Fruit fly (Drosophila melanogaster) whole organism, embryonic: ENCODE data around the gene CG44270.

Experiments
- ATbp ChIP-seq: fragments of 200-800 bp; sonication (Bioruptor generic); optimal IDR thresholded peaks from 2 replicates; lab custom pipeline; 2017; ENCODE audit warnings: missing biosample characterization, mild to moderate bottlenecking, missing genetic modification characterization, missing genetic modification reagents
- Abd-B ChIP-seq: fragments of 200-800 bp; sonication (Bioruptor generic); optimal IDR thresholded peaks from 2 replicates; lab custom pipeline; 2018; ENCODE audit warnings: missing biosample characterization, mild to moderate bottlenecking, missing genetic modification characterization, moderate library complexity
- Atf3 ChIP-seq: fragments of 200-800 bp; sonication (Bioruptor generic); optimal IDR thresholded peaks from 3 replicates; lab custom pipeline; 2016; ENCODE audit warnings: missing biosample characterization, missing genetic modification characterization
- CG1024 ChIP-seq: fragments of 200-800 bp; sonication (Bioruptor generic); IDR thresholded peaks from 2 replicates; pipeline ENCODE4 v1.3.6; 2022; ENCODE audit warnings: missing biosample characterization, missing genetic modification characterization
- CG11085 ChIP-seq: fragments of 200-800 bp; sonication (Bioruptor generic); IDR thresholded peaks from 2 replicates; pipeline ENCODE4 v1.3.6; 2022; ENCODE audit warnings: missing biosample characterization, missing genetic modification characterization
- CG12155 ChIP-seq: fragments of 200-800 bp; sonication (Bioruptor generic); optimal IDR thresholded peaks from 3 replicates; lab custom pipeline; 2016; ENCODE audit warnings: missing biosample characterization, missing genetic modification characterization
- CG13894 ChIP-seq: fragments of 200-800 bp; sonication (Bioruptor generic); optimal IDR thresholded peaks from 3 replicates; lab custom pipeline; 2018; ENCODE audit warnings: missing biosample characterization, mild to moderate bottlenecking, missing genetic modification characterization, moderate library complexity
- CG15269 ChIP-seq: fragments of 200-800 bp; sonication (Bioruptor generic); optimal IDR thresholded peaks from 2 replicates; lab custom pipeline; 2018; ENCODE audit warnings: missing biosample characterization, mild to moderate bottlenecking, missing genetic modification characterization, moderate library complexity
- CG15601 ChIP-seq: fragments of 200-800 bp; sonication (Bioruptor generic); optimal IDR thresholded peaks from 3 replicates; lab custom pipeline; 2019; ENCODE audit warnings: missing biosample characterization, mild to moderate bottlenecking, missing genetic modification characterization, moderate library complexity
- CG17361 ChIP-seq: fragments of 200-800 bp; sonication (Bioruptor generic); IDR thresholded peaks from 3 replicates; pipeline ENCODE4 v1.3.6; 2022; ENCODE audit warnings: missing biosample characterization, missing genetic modification characterization
- CG1792 ChIP-seq: fragments of 200-800 bp; sonication (Bioruptor generic); optimal IDR thresholded peaks from 2 replicates; lab custom pipeline; 2016; ENCODE audit warnings: missing biosample characterization, missing genetic modification characterization
- CG18262 ChIP-seq: fragments of 200-800 bp; optimal IDR thresholded peaks from 3 replicates; lab custom pipeline; 2019; ENCODE audit warnings: missing biosample characterization, mild to moderate bottlenecking, missing genetic modification characterization, moderate library complexity
- CG2889 ChIP-seq: fragments of 200-800 bp; sonication (Bioruptor generic); IDR thresholded peaks from 3 replicates; pipeline ENCODE4 v1.3.6; 2022; ENCODE audit warnings: missing biosample characterization, missing genetic modification characterization
- CG32767 ChIP-seq: fragments of 200-800 bp; sonication (Bioruptor generic); IDR thresholded peaks from 2 replicates; pipeline ENCODE4 v1.3.6; 2022; ENCODE audit warnings: missing biosample characterization, missing genetic modification characterization
- CG33557 ChIP-seq: fragments of 200-800 bp; sonication (Bioruptor generic); optimal IDR thresholded peaks from 2 replicates; lab custom pipeline; 2019; ENCODE audit warnings: missing biosample characterization, mild to moderate bottlenecking, missing genetic modification characterization, moderate library complexity
- CG3407 ChIP-seq: fragments of 200-800 bp; sonication (Bioruptor generic); optimal IDR thresholded peaks from 2 replicates; lab custom pipeline; 2018; ENCODE audit warnings: missing biosample characterization, mild to moderate bottlenecking, missing genetic modification characterization
- CG43689 ChIP-seq: fragments of 200-800 bp; sonication (Bioruptor generic); IDR thresholded peaks from 2 replicates; pipeline ENCODE4 v1.3.6; 2022; ENCODE audit warnings: missing biosample characterization, missing genetic modification characterization
- CG5953 ChIP-seq: fragments of 200-800 bp; sonication (Bioruptor generic); IDR thresholded peaks from 2 replicates; pipeline ENCODE4 v1.3.6; 2022; ENCODE audit warnings: missing biosample characterization, missing genetic modification characterization
- CG6272 ChIP-seq: fragments of 200-800 bp; sonication (Bioruptor generic); IDR thresholded peaks from 2 replicates; pipeline ENCODE4 v1.3.6; 2022; ENCODE audit warnings: missing biosample characterization, missing genetic modification characterization
- CG6683 ChIP-seq: fragments of 200-800 bp; sonication (Bioruptor generic); optimal IDR thresholded peaks from 2 replicates; lab custom pipeline; 2017; ENCODE audit warnings: missing biosample characterization, mild to moderate bottlenecking, missing genetic modification characterization, missing genetic modification reagents
- CG8359 ChIP-seq: fragments of 200-800 bp; sonication (Bioruptor generic); optimal IDR thresholded peaks from 2 replicates; lab custom pipeline; 2017; ENCODE audit warnings: missing biosample characterization, mild to moderate bottlenecking, missing genetic modification characterization, borderline replicate concordance
- Deaf1 ChIP-seq: fragments of 200-800 bp; optimal IDR thresholded peaks from 3 replicates; lab custom pipeline; 2019; ENCODE audit warnings: missing biosample characterization, mild to moderate bottlenecking, missing genetic modification characterization, moderate library complexity
- Dll ChIP-seq: fragments of 200-800 bp; sonication (Bioruptor generic); IDR thresholded peaks from 4 replicates; pipeline ENCODE4 v1.3.6; 2022; ENCODE audit warnings: missing biosample characterization, missing genetic modification characterization; ENCODE audit not compliant: partially characterized antibody
- Gsc ChIP-seq: fragments of 200-800 bp; sonication (Bioruptor generic); IDR thresholded peaks from 2 replicates; pipeline ENCODE4 v1.3.6; 2022; ENCODE audit warnings: missing biosample characterization, missing genetic modification characterization
- Hmr ChIP-seq: fragments of 200-800 bp; sonication (Bioruptor generic); optimal IDR thresholded peaks from 3 replicates; lab custom pipeline; 2017; ENCODE audit warnings: mild to moderate bottlenecking, missing biosample characterization, missing genetic modification reagents, missing genetic modification characterization
- Hmx ChIP-seq: fragments of 200-800 bp; sonication (Bioruptor generic); optimal IDR thresholded peaks from 2 replicates; lab custom pipeline; 2016; ENCODE audit warnings: missing biosample characterization, missing genetic modification characterization
- Kr ChIP-seq: fragments of 200-800 bp; sonication (Bioruptor generic); optimal IDR thresholded peaks from 2 replicates; lab custom pipeline; 2017; ENCODE audit warnings: missing biosample characterization, mild to moderate bottlenecking, missing genetic modification characterization
- MTF-1 ChIP-seq: fragments of 200-800 bp; sonication (Bioruptor generic); optimal IDR thresholded peaks from 2 replicates; lab custom pipeline; 2018; ENCODE audit warnings: missing biosample characterization, mild to moderate bottlenecking, missing genetic modification characterization, borderline replicate concordance
- PHDP ChIP-seq: fragments of 200-800 bp; sonication (Bioruptor generic); optimal IDR thresholded peaks from 3 replicates; lab custom pipeline; 2018; ENCODE audit warnings: missing biosample characterization, mild to moderate bottlenecking, missing genetic modification characterization, moderate library complexity
- Sry-δ ChIP-seq: fragments of 200-800 bp; sonication (Bioruptor generic); optimal IDR thresholded peaks from 2 replicates; lab custom pipeline; 2016; ENCODE audit warnings: missing biosample characterization, missing genetic modification characterization
- Taf1 ChIP-seq: fragments of 200-800 bp; sonication (Bioruptor generic); IDR thresholded peaks from 2 replicates; pipeline ENCODE4 v1.3.6; 2022; ENCODE audit warnings: missing biosample characterization, missing genetic modification characterization
- cas ChIP-seq: fragments of 200-800 bp; sonication (Bioruptor generic); IDR thresholded peaks from 2 replicates; pipeline ENCODE4 v1.3.6; 2022; ENCODE audit warnings: missing biosample characterization, missing genetic modification characterization
- corto ChIP-seq: fragments of 200-800 bp; sonication (Bioruptor generic); optimal IDR thresholded peaks from 2 replicates; lab custom pipeline; 2016; ENCODE audit warnings: missing biosample characterization, mild to moderate bottlenecking, missing genetic modification characterization, moderate library complexity
- crp ChIP-seq, 2 experiments: fragments of 200-800 bp; sonication (Bioruptor generic); optimal IDR thresholded peaks; 2 replicates in 1 of 2; 3 replicates in 1 of 2; lab custom pipeline; 2017; ENCODE audit warnings: missing biosample characterization in 2 of 2, missing genetic modification characterization in 2 of 2, mild to moderate bottlenecking in 1 of 2, moderate library complexity in 1 of 2
- dimm ChIP-seq: fragments of 200-800 bp; sonication (Bioruptor generic); IDR thresholded peaks from 2 replicates; pipeline ENCODE4 v1.3.6; 2022; ENCODE audit warnings: missing biosample characterization, missing genetic modification characterization
- eyg ChIP-seq: fragments of 200-800 bp; sonication (Bioruptor generic); optimal IDR thresholded peaks from 3 replicates; lab custom pipeline; 2016; ENCODE audit warnings: missing biosample characterization, missing genetic modification characterization
- fd96Cb ChIP-seq: fragments of 200-800 bp; sonication (Bioruptor generic); optimal IDR thresholded peaks from 2 replicates; lab custom pipeline; 2018; ENCODE audit warnings: missing biosample characterization, mild to moderate bottlenecking, missing genetic modification characterization, moderate library complexity
- hb ChIP-seq: fragments of 200-800 bp; sonication (Bioruptor generic); IDR thresholded peaks from 3 replicates; pipeline ENCODE4 v1.3.6; 2022; ENCODE audit warnings: missing biosample characterization, missing genetic modification characterization; ENCODE audit not compliant: partially characterized antibody
- hbn ChIP-seq: fragments of 200-800 bp; sonication (Bioruptor generic); IDR thresholded peaks from 2 replicates; pipeline ENCODE4 v1.3.6; 2022; ENCODE audit warnings: missing biosample characterization, missing genetic modification characterization; ENCODE audit not compliant: partially characterized antibody
- nerfin-2 ChIP-seq: fragments of 200-800 bp; sonication (Bioruptor generic); IDR thresholded peaks from 2 replicates; pipeline ENCODE4 v1.3.6; 2022; ENCODE audit warnings: missing biosample characterization, missing genetic modification characterization; ENCODE audit not compliant: partially characterized antibody
- nmo ChIP-seq: fragments of 200-800 bp; sonication (Bioruptor generic); optimal IDR thresholded peaks from 2 replicates; lab custom pipeline; 2018; ENCODE audit warnings: missing biosample characterization, mild to moderate bottlenecking, missing genetic modification characterization, moderate library complexity
- salm ChIP-seq: fragments of 200-800 bp; sonication (Bioruptor generic); optimal IDR thresholded peaks from 2 replicates; lab custom pipeline; 2018; ENCODE audit warnings: missing biosample characterization, mild to moderate bottlenecking, missing genetic modification characterization
- sc ChIP-seq, 3 experiments: fragments of >200 bp in 2 of 3; fragments of 200-800 bp in 1 of 3; sonication (Bioruptor generic) in 1 of 3; optimal IDR thresholded peaks; 2 replicates in 2 of 3; 3 replicates in 1 of 3; lab custom pipeline; 2017; ENCODE audit warnings: mild to moderate bottlenecking in 1 of 3, missing biosample characterization in 1 of 3, missing genetic modification characterization in 1 of 3, missing genetic modification reagents in 1 of 3
- slp2 ChIP-seq: fragments of 200-800 bp; sonication (Bioruptor generic); optimal IDR thresholded peaks from 2 replicates; lab custom pipeline; 2016; ENCODE audit warnings: missing biosample characterization, missing genetic modification characterization
- sr ChIP-seq: fragments of 200-800 bp; sonication (Bioruptor generic); IDR thresholded peaks from 3 replicates; pipeline ENCODE4 v1.3.6; 2022; ENCODE audit warnings: missing biosample characterization, missing genetic modification characterization
- ssp ChIP-seq: fragments of 200-800 bp; sonication (Bioruptor generic); IDR thresholded peaks from 2 replicates; pipeline ENCODE4 v1.3.6; 2022; ENCODE audit warnings: missing biosample characterization, missing genetic modification characterization
- vfl ChIP-seq: fragments of 200-800 bp; sonication (Bioruptor generic); optimal IDR thresholded peaks from 2 replicates; lab custom pipeline; 2016; ENCODE audit warnings: missing biosample characterization, missing genetic modification characterization
- zen2 ChIP-seq: fragments of 200-800 bp; sonication (Bioruptor generic); IDR thresholded peaks from 3 replicates; pipeline ENCODE4 v1.3.6; 2022; ENCODE audit warnings: missing biosample characterization, missing genetic modification characterization; ENCODE audit not compliant: partially characterized antibody

Gene CG44270

dm6 chr2L:20494423-20495052 lies 36.3 kb upstream of the CG44270 start, which contains the start of gene CG34007 (continued):
- no peak for TF ChIP-seq Dll (GFP tag; lab: Robert Waterston, UW)
- no peak for TF ChIP-seq CG1024 (GFP tag; lab: Robert Waterston, UW)
- TF ChIP-seq CG12155 (GFP tag; lab: Kevin White, UChicago) = peak; percentile 25
- TF ChIP-seq Abd-B (GFP tag; lab: Kevin White, UChicago) = peak; percentile 74
- peak; percentile 94 for TF ChIP-seq CG17361 (GFP tag; lab: Robert Waterston, UW)
- TF ChIP-seq crp (GFP tag; optimal IDR thresholded peaks at IDR 0.05; lab: Kevin White, UChicago) = peak in 1 of 2 experiments; percentile 32
- TF ChIP-seq nmo (GFP tag; lab: Kevin White, UChicago) = peak; percentile 97
- TF ChIP-seq Kr (GFP tag; lab: Kevin White, UChicago) = peak; percentile 34
- TF ChIP-seq CG15601 (tag; lab: Kevin White, UChicago) = peak; percentile 94
- no peak for TF ChIP-seq eyg (GFP tag; lab: Kevin White, UChicago)
- no peak for TF ChIP-seq nerfin-2 (GFP tag; lab: Robert Waterston, UW)
- no peak for TF ChIP-seq CG43689 (GFP tag; lab: Robert Waterston, UW)
- TF ChIP-seq Taf1 (GFP tag; lab: Robert Waterston, UW) = no peak
- no peak for TF ChIP-seq hbn (GFP tag; lab: Robert Waterston, UW)
- TF ChIP-seq salm = peak; percentile 80
- peak; percentile 96 for TF ChIP-seq CG18262 (tag; lab: Kevin White, UChicago)
- no peak for TF ChIP-seq CG11085 (GFP tag; lab: Robert Waterston, UW)
- TF ChIP-seq CG6272 = no peak
- TF ChIP-seq Hmx (GFP tag; lab: Kevin White, UChicago) = no peak
- peak; percentile 45; the same call in 2 of the 3 replicates for TF ChIP-seq zen2
- no peak for TF ChIP-seq Sry-δ (GFP tag; lab: Kevin White, UChicago)
- peak; percentile 80 for TF ChIP-seq CG32767 (GFP tag; lab: Robert Waterston, UW)
- TF ChIP-seq CG8359 (GFP tag; lab: Kevin White, UChicago) = peak; percentile 50
- TF ChIP-seq CG1792 (GFP tag; lab: Kevin White, UChicago) = no peak
- peak; percentile 90 for TF ChIP-seq PHDP (tag; lab: Kevin White, UChicago)
- TF ChIP-seq CG3407 (GFP tag; lab: Kevin White, UChicago) = peak; percentile 82
- no peak for TF ChIP-seq sr (GFP tag; lab: Robert Waterston, UW)
- no peak for TF ChIP-seq cas (GFP tag; lab: Robert Waterston, UW)
- TF ChIP-seq vfl (GFP tag; lab: Kevin White, UChicago) = no peak
- no peak for TF ChIP-seq CG5953
- peak; percentile 60 for TF ChIP-seq Deaf1 (tag; lab: Kevin White, UChicago)
- TF ChIP-seq CG2889 (GFP tag; lab: Robert Waterston, UW) = no peak
- TF ChIP-seq CG15269 = peak; percentile 82
- TF ChIP-seq Atf3 (GFP tag; lab: Kevin White, UChicago) = no peak
- TF ChIP-seq MTF-1 = peak; percentile 39
- TF ChIP-seq ssp (GFP tag; lab: Robert Waterston, UW) = peak; percentile 75
- TF ChIP-seq corto = no peak
- TF ChIP-seq CG6683 = peak; percentile 42
- no peak for TF ChIP-seq sc (optimal IDR thresholded peaks at IDR 0.05; lab: Kevin White, UChicago)
- TF ChIP-seq sc (GFP tag; optimal IDR thresholded peaks at IDR 0.05; lab: Kevin White, UChicago) = peak; percentile 86
- TF ChIP-seq slp2 (GFP tag; lab: Kevin White, UChicago) = no peak
- peak; percentile 36 for TF ChIP-seq Hmr (GFP tag; lab: Kevin White, UChicago)
- TF ChIP-seq Gsc (GFP tag; lab: Robert Waterston, UW) = no peak
- TF ChIP-seq CG13894 (tag; lab: Kevin White, UChicago) = no peak
- no peak for TF ChIP-seq dimm (GFP tag; lab: Robert Waterston, UW)
- peak; percentile 97 for TF ChIP-seq CG33557 (GFP tag; lab: Kevin White, UChicago)
- no peak for TF ChIP-seq hb (GFP tag; lab: Robert Waterston, UW)
- TF ChIP-seq fd96Cb (tag; lab: Kevin White, UChicago) = peak; percentile 87
- peak; percentile 84 for TF ChIP-seq ATbp (GFP tag; lab: Kevin White, UChicago)
